Worm (Caenorhabditis elegans): Measurements from ENCODE around the gene bkip-1.

The bkip-1 gene

DNA sequence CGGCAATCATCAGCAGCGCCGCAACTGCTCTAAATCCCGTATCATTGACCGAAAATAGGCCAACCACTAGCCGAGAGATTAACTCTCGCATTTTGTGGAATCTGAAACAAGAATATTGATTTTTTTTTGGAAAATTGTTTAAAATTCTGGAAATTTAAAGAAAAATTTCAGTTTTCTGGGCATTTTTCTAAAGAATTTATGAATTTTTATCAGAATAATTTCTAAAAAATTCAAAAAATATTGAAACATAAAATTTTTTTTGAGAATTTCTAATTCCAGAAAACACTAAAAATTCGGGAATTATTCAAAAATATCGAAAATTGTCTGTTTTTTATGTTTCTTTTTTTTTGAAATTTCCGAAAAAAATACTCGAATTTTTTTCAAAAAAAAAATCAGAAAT is 31.7 kb downstream of the bkip-1 start, which contains the start of gene algn-3:
Gene algn-3, minus strand, starts transcription at position 101 of the 400 bp plus-strand sequence.
- no peak for TF ChIP-seq T22C8.4 (GFP tag; IDR thresholded peaks at IDR 0.05)
- no peak for TF ChIP-seq ztf-29 (GFP tag; IDR thresholded peaks at IDR 0.05)

DNA sequence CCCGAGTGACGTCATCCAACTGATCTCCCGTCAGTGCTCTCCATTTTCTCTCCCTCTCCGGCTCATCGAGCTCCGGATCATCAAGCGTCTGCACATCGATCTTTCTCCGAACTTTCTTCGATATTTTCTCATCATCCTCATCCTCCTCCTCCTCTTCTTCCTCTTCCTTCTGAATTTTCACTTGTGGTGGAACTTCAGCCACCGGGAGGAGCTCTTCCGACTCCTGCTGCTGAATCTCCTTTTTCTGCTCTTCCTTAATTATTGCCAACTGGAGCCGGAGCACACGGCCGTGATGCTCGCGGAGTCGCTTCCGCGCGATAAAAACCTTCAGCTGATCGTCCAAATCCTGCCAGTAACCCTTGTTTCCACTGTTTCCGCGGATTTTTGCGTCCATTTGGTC is 35.2 kb downstream of the bkip-1 start:
- no peak for TF ChIP-seq cog-1 (tag; optimal IDR thresholded peaks at IDR 0.05)
- no peak for TF ChIP-seq T22C8.4 (GFP tag; IDR thresholded peaks at IDR 0.05)
- TF ChIP-seq flt-1 (GFP tag; IDR thresholded peaks at IDR 0.05), result no peak
- no peak for TF ChIP-seq med-1 (GFP tag; optimal IDR thresholded peaks at IDR 0.05; ENCODE audit: insufficient read depth)
- no peak for TF ChIP-seq klf-2 (GFP tag; conservative IDR thresholded peaks at IDR 0.05)
- no peak for TF ChIP-seq ref-1 (GFP tag; conservative IDR thresholded peaks at IDR 0.05)
- no peak for TF ChIP-seq ztf-23 (GFP tag; IDR thresholded peaks at IDR 0.05)
- no peak for TF ChIP-seq tab-1 (GFP tag; IDR thresholded peaks at IDR 0.05)
- TF ChIP-seq ztf-29 (GFP tag; IDR thresholded peaks at IDR 0.05), result no peak

DNA sequence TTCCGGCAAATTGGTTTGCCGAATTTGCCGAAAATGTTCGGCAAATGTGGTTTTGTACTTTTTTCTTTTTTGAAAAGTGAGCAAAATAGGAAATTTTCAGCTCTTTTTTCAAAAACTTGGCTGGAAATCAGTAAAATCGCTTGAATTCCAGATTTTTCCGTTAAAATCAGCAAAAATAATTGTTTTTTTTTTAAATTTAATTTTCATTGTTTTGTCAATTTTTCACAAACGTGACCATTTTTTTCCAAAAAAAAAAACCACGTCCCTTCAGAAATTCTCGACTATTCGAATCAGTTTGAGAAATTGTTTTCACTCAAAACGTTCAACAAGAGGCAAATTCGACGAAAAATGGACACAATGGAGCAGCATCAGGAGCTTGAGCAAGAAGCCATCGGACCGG is 36.5 kb downstream of the bkip-1 start, which contains the start of gene K09E4.1:
Gene K09E4.1, plus strand, starts transcription at position 301 of the 400 bp plus-strand sequence.
- TF ChIP-seq tab-1 (GFP tag; IDR thresholded peaks at IDR 0.05), result no peak
- no peak for TF ChIP-seq T22C8.4 (GFP tag; IDR thresholded peaks at IDR 0.05)
- no peak for TF ChIP-seq med-1 (GFP tag; optimal IDR thresholded peaks at IDR 0.05; ENCODE audit: insufficient read depth)
- TF ChIP-seq ref-1 (GFP tag; conservative IDR thresholded peaks at IDR 0.05), result no peak
- no peak for TF ChIP-seq klf-2 (GFP tag; conservative IDR thresholded peaks at IDR 0.05)
- no peak for TF ChIP-seq cog-1 (tag; optimal IDR thresholded peaks at IDR 0.05)
- TF ChIP-seq flt-1 (GFP tag; IDR thresholded peaks at IDR 0.05), result no peak
- no peak for TF ChIP-seq ztf-29 (GFP tag; IDR thresholded peaks at IDR 0.05)
- no peak for TF ChIP-seq ztf-23 (GFP tag; IDR thresholded peaks at IDR 0.05)

DNA sequence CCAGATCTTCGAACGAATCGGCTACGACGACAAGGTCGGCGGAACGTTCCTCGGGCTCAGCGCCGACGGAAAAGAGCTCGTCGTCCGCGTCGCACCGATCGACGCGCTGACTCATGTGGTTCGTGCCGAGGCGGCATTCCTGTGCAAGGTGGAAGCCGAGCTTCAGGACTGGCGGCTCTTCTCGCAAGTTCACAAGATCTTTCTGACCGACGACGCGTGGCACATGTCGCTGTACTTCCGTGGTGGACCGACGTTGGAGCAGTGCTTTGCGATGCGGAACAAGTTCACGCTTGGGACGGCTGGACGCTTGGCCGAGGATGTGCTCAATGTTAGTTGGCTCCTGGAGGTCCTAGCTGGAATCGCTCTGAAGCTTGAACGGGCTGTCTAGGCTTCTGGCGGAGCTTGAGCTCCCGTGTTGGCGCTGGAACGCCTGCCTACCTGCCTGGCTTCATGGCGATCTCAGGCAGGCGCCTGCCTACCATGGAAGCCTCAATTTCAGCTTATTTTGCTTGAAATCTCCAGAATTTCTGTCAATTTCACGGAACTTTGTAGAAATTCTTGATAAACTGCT is 37.9 kb downstream of the bkip-1 start:
- TF ChIP-seq klf-2 (GFP tag; conservative IDR thresholded peaks at IDR 0.05) (no peak), ref-1 (GFP tag; conservative IDR thresholded peaks at IDR 0.05) (no peak), T22C8.4 (GFP tag; IDR thresholded peaks at IDR 0.05) (no peak), cog-1 (tag; optimal IDR thresholded peaks at IDR 0.05) (no peak), ztf-23 (GFP tag; IDR thresholded peaks at IDR 0.05) (no peak), med-1 (GFP tag; optimal IDR thresholded peaks at IDR 0.05; ENCODE audit: insufficient read depth) (no peak), tab-1 (GFP tag; IDR thresholded peaks at IDR 0.05) (no peak), flt-1 (GFP tag; IDR thresholded peaks at IDR 0.05) (no peak), ztf-29 (GFP tag; IDR thresholded peaks at IDR 0.05) (no peak)

DNA sequence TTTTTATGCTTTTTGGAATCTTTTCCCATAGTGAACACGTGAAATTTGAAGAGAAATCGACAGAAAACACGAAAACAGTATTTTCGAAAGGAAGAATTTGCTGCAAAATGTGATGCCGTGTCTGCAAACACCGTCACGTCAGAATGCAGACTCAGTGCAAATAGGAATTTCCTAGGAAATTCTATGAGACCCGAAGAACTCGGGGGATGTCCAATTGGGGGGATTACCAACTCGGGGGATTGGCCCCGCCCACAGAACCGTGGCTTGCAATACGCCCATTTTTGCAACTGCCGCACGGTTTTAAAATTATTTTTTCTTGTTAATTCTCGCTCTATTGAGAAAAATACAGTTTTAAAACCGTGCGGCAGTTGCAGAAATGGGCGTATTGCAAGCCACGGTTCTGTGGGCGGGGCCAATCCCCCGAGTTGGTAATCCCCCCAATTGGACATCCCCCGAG is 41.1 kb downstream of the bkip-1 start, which contains the start of gene cacn-1:
Gene cacn-1, minus strand, starts transcription at position 51 of the 457 bp plus-strand sequence.
- 0 out of 2 replicates have a peak, but pooled peaks have one; percentile 45 for TF ChIP-seq tab-1 (GFP tag; IDR thresholded peaks at IDR 0.05)
- peak; percentile 80 for TF ChIP-seq ztf-23 (GFP tag; IDR thresholded peaks at IDR 0.05)
- 0 out of 2 replicates have a peak, but pooled peaks have one; percentile 9 for TF ChIP-seq flt-1 (GFP tag; IDR thresholded peaks at IDR 0.05)
- 0 out of 2 replicates have a peak, but pooled peaks have one; percentile 43 for TF ChIP-seq klf-2 (GFP tag; conservative IDR thresholded peaks at IDR 0.05)
- TF ChIP-seq ztf-29 (GFP tag; IDR thresholded peaks at IDR 0.05), result peak; percentile 27; the same call in 1 of the 2 replicates

DNA sequence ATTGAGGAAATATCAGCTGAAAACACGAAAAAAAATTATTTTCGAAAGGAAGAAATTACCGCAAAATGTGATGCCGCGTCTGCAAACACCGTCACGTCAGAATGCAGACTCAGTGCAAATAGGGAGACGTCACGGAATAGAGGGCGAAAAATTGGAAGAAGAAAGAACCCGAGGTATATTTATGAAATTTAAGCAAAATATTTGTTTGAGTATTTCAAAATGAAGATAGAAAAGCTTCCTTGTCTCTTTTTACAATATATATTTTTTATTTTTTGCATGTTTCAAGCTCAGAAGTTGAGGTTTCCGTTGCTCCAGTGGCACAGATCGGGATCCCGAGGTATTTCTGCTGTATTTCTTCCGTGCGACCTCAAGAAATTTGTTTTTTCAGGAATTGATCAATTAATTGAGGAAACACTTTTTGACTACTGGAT is 42.8 kb downstream of the bkip-1 start, which contains the start of gene W03H9.2:
Gene W03H9.2, minus strand, starts transcription at position 32 of the 431 bp plus-strand sequence.
- TF ChIP-seq cog-1 (tag; optimal IDR thresholded peaks at IDR 0.05) (peak; percentile 92), flt-1 (GFP tag; IDR thresholded peaks at IDR 0.05) (peak; percentile 66), ztf-29 (GFP tag; IDR thresholded peaks at IDR 0.05) (0 out of 2 replicates have a peak, but pooled peaks have one; percentile 56), tab-1 (GFP tag; IDR thresholded peaks at IDR 0.05) (no peak), ztf-23 (GFP tag; IDR thresholded peaks at IDR 0.05) (peak; percentile 80), klf-2 (GFP tag; conservative IDR thresholded peaks at IDR 0.05) (peak; percentile 78)

DNA sequence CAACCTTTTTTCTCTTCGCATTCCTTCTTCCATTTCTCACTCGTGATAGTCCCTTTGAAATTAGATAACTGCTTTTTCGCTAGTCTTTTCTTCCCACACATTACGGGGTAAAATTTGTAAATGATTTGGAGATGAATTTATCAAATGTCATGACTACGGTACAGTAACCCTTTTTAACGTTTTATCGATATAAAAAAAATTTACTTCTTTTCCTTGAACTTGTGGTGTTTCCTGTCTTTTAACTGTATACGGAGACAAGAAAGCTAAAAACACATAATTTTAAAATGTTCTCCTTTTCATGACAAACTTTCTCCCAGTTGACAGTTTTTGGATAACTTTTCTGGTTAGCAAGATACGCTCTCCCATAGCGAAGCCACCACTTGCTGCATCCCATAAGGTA is 49.0 kb downstream of the bkip-1 start, which contains the start of gene W03H9.1:
Gene W03H9.1, minus strand, starts transcription at position 101 of the 400 bp plus-strand sequence.
- TF ChIP-seq ztf-29 (GFP tag; IDR thresholded peaks at IDR 0.05), result no peak
- no peak for TF ChIP-seq ztf-23 (GFP tag; IDR thresholded peaks at IDR 0.05)
- TF ChIP-seq cog-1 (tag; optimal IDR thresholded peaks at IDR 0.05), result no peak
- no peak for TF ChIP-seq tab-1 (GFP tag; IDR thresholded peaks at IDR 0.05)
- no peak for TF ChIP-seq T22C8.4 (GFP tag; IDR thresholded peaks at IDR 0.05)
- TF ChIP-seq ref-1 (GFP tag; conservative IDR thresholded peaks at IDR 0.05), result no peak

DNA sequence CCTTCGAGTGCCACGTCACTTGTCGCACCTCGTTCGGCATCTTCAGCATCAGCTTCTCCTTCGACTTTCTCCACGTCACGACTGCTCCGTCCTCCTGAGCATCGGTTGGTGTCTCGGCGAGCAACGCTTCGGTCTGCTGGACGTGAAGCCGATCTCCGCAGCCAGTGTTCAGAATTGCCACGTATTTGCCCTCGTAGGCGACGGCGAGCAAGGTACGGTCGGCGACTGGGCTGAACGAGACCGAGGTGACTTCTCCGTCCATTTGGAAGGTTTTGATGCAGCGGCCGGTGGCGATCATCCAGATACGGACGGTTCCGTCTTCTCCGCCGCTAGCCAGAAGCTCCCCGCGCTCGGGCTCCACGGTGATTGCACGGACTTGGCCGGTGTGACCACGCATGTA is 51.2 kb downstream of the bkip-1 start:
- TF ChIP-seq ztf-23 (GFP tag; IDR thresholded peaks at IDR 0.05) (no peak), flt-1 (GFP tag; IDR thresholded peaks at IDR 0.05) (no peak), T22C8.4 (GFP tag; IDR thresholded peaks at IDR 0.05) (no peak), ztf-29 (GFP tag; IDR thresholded peaks at IDR 0.05) (no peak), ref-1 (GFP tag; conservative IDR thresholded peaks at IDR 0.05) (no peak), tab-1 (GFP tag; IDR thresholded peaks at IDR 0.05) (no peak), klf-2 (GFP tag; conservative IDR thresholded peaks at IDR 0.05) (no peak)
